Fruit fly (Drosophila melanogaster) whole organism, wandering third instar larva: Measurements from ENCODE around the gene ebd2.

ENCODE experiments used
- CG32264 ChIP-seq: fragments of 200-800 bp; sonication (Bioruptor generic); optimal IDR thresholded peaks from 2 replicates; lab custom pipeline; 2016; ENCODE audit warnings: missing biosample characterization, missing genetic modification characterization
- CrebA ChIP-seq: fragments of 200-800 bp; sonication (Bioruptor generic); optimal IDR thresholded peaks from 2 replicates; lab custom pipeline; 2016; ENCODE audit warnings: missing biosample characterization, mild to moderate bottlenecking, missing genetic modification characterization, borderline replicate concordance
- Dfd ChIP-seq: fragments of >200 bp; optimal IDR thresholded peaks from 2 replicates; lab custom pipeline; 2017; ENCODE audit warnings: missing biosample characterization, missing genetic modification characterization
- Dif ChIP-seq: fragments of 200-275, 200-300 bp; sonication (Bioruptor generic); optimal IDR thresholded peaks from 2 replicates; lab custom pipeline; 2018; ENCODE audit warnings: missing biosample characterization, missing genetic modification characterization; ENCODE audit not compliant: partially characterized antibody
- Hnf4 ChIP-seq: fragments of 200-800 bp; sonication (Bioruptor generic); optimal IDR thresholded peaks from 2 replicates; lab custom pipeline; 2016; ENCODE audit warnings: missing biosample characterization, mild to moderate bottlenecking, missing genetic modification characterization
- Hr78 ChIP-seq: fragments of >200 bp; optimal IDR thresholded peaks from 2 replicates; lab custom pipeline; 2017; ENCODE audit warnings: missing biosample characterization, missing genetic modification characterization
- Hr83 ChIP-seq: fragments of 200-300 bp; sonication (Bioruptor generic); optimal IDR thresholded peaks from 2 replicates; lab custom pipeline; 2016; ENCODE audit warnings: missing biosample characterization, mild to moderate bottlenecking, missing genetic modification characterization, moderate library complexity; ENCODE audit not compliant: poor library complexity, severe bottlenecking
- Jra ChIP-seq: sonication (Bioruptor generic); optimal IDR thresholded peaks from 2 replicates; lab custom pipeline; 2016; ENCODE audit warnings: missing biosample characterization, missing genetic modification characterization
- Mio ChIP-seq: sonication (Bioruptor generic); optimal IDR thresholded peaks from 2 replicates; lab custom pipeline; 2016; ENCODE audit warnings: missing biosample characterization, missing genetic modification characterization
- Myc ChIP-seq: fragments of >200 bp; optimal IDR thresholded peaks from 2 replicates; lab custom pipeline; 2017
- N ChIP-seq: fragments of >200 bp; optimal IDR thresholded peaks from 2 replicates; lab custom pipeline; 2018; ENCODE audit warnings: missing biosample characterization, missing external identifiers, missing genetic modification characterization
- OdsH ChIP-seq: fragments of 200-800 bp; sonication (Bioruptor generic); optimal IDR thresholded peaks from 2 replicates; lab custom pipeline; 2016; ENCODE audit warnings: missing biosample characterization, mild to moderate bottlenecking, missing genetic modification characterization
- Rel ChIP-seq, 2 experiments: fragments of 200-800 bp; sonication (Bioruptor generic) in 1 of 2; optimal IDR thresholded peaks; 2 replicates in 1 of 2; 3 replicates in 1 of 2; lab custom pipeline; 2016 to 2019; ENCODE audit warnings: mild to moderate bottlenecking in 2 of 2, missing biosample characterization in 2 of 2, missing genetic modification characterization in 2 of 2, moderate library complexity in 1 of 2
- Sp1 ChIP-seq: fragments of 200-800 bp; sonication (Bioruptor generic); optimal IDR thresholded peaks from 3 replicates; lab custom pipeline; 2019; ENCODE audit warnings: missing biosample characterization, mild to moderate bottlenecking, missing genetic modification characterization, moderate library complexity
- Vsx2 ChIP-seq: fragments of 200-300, 225-300 bp; sonication (Bioruptor generic); optimal IDR thresholded peaks from 2 replicates; lab custom pipeline; 2018; ENCODE audit warnings: missing biosample characterization, missing genetic modification characterization; ENCODE audit not compliant: partially characterized antibody
- br ChIP-seq: fragments of 200-800 bp; sonication (Bioruptor generic); optimal IDR thresholded peaks from 2 replicates; lab custom pipeline; 2016; ENCODE audit warnings: missing biosample characterization, missing genetic modification characterization
- dl ChIP-seq, 2 experiments: fragments of 175-275, 200-275 bp in 1 of 2; fragments of 200-275 bp in 1 of 2; sonication (Bioruptor generic); optimal IDR thresholded peaks; lab custom pipeline; 2018; ENCODE audit warnings: mild to moderate bottlenecking in 2 of 2, missing biosample characterization in 2 of 2, missing genetic modification characterization in 2 of 2, moderate library complexity in 2 of 2; ENCODE audit not compliant: partially characterized antibody in 2 of 2, insufficient read depth in 1 of 2
- dmrt93B ChIP-seq: fragments of 200-800 bp; sonication (Bioruptor generic); optimal IDR thresholded peaks from 2 replicates; lab custom pipeline; 2018; ENCODE audit warnings: missing biosample characterization, mild to moderate bottlenecking, missing genetic modification characterization
- dsf ChIP-seq: sonication (Bioruptor generic); optimal IDR thresholded peaks from 2 replicates; lab custom pipeline; 2016; ENCODE audit warnings: missing biosample characterization, missing genetic modification characterization, borderline replicate concordance
- ey ChIP-seq: fragments of 200-800 bp; sonication (Bioruptor generic); optimal IDR thresholded peaks from 2 replicates; lab custom pipeline; 2016; ENCODE audit warnings: missing biosample characterization, missing genetic modification characterization
- foxo ChIP-seq, 2 experiments: fragments of 200-800 bp; sonication (Bioruptor generic); optimal IDR thresholded peaks; 2 replicates in 1 of 2; 3 replicates in 1 of 2; lab custom pipeline; 2016 to 2017; ENCODE audit warnings: missing biosample characterization in 2 of 2, missing genetic modification characterization in 2 of 2
- fru ChIP-seq: fragments of 200-800 bp; sonication (Bioruptor generic); optimal IDR thresholded peaks from 3 replicates; lab custom pipeline; 2016; ENCODE audit warnings: missing biosample characterization, mild to moderate bottlenecking, missing genetic modification characterization
- h ChIP-seq: fragments of 200-800 bp; sonication (Bioruptor generic); optimal IDR thresholded peaks from 3 replicates; lab custom pipeline; 2016; ENCODE audit warnings: missing biosample characterization, mild to moderate bottlenecking, missing genetic modification characterization
- lola ChIP-seq: fragments of >200 bp; optimal IDR thresholded peaks from 2 replicates; lab custom pipeline; 2017; ENCODE audit warnings: missing biosample characterization, missing genetic modification characterization
- pan ChIP-seq: fragments of >200 bp; optimal IDR thresholded peaks from 2 replicates; lab custom pipeline; 2017
- psq ChIP-seq: fragments of 200-800 bp; sonication (Bioruptor generic); optimal IDR thresholded peaks from 3 replicates; lab custom pipeline; 2017; ENCODE audit warnings: missing biosample characterization, mild to moderate bottlenecking, missing genetic modification characterization, moderate library complexity
- rgr ChIP-seq: fragments of 200-800 bp; sonication (Bioruptor generic); optimal IDR thresholded peaks from 3 replicates; lab custom pipeline; 2016; ENCODE audit warnings: missing biosample characterization, mild to moderate bottlenecking, missing genetic modification characterization
- sv ChIP-seq: fragments of 200-800 bp; sonication (Bioruptor generic); optimal IDR thresholded peaks from 3 replicates; lab custom pipeline; 2016; ENCODE audit warnings: missing biosample characterization, missing genetic modification characterization
- usp ChIP-seq: fragments of >200 bp; optimal IDR thresholded peaks from 2 replicates; lab custom pipeline; 2017; ENCODE audit warnings: missing biosample characterization, missing genetic modification characterization
- woc ChIP-seq: sonication (Bioruptor generic); optimal IDR thresholded peaks from 2 replicates; lab custom pipeline; 2016; ENCODE audit warnings: missing biosample characterization, mild to moderate bottlenecking, missing genetic modification characterization

Gene ebd2

dm6 chr3L:21359879-21360278 lies 10.8 kb upstream of the ebd2 start, which contains the start of gene CG32440:
Gene CG32440, plus strand, starts transcription at chr3L:21360179.
- TF ChIP-seq Myc (lab: Kevin White, UChicago), result peak; percentile 29
- no peak for TF ChIP-seq ey (GFP tag; lab: Kevin White, UChicago)
- TF ChIP-seq Hr83 (GFP tag; lab: Kevin White, UChicago), result no peak
- TF ChIP-seq N (GFP tag; lab: Kevin White, UChicago), result peak; percentile 1
- no peak for TF ChIP-seq fru (GFP tag; lab: Kevin White, UChicago)
- no peak for TF ChIP-seq rgr (GFP tag; lab: Kevin White, UChicago)
- TF ChIP-seq Vsx2 (GFP tag; lab: Kevin White, UChicago), result no peak
- TF ChIP-seq OdsH, result no peak
- TF ChIP-seq CG32264 (GFP tag; lab: Kevin White, UChicago), result no peak

- TF ChIP-seq Jra (GFP tag; lab: Kevin White, UChicago) (no peak), h (GFP tag; lab: Kevin White, UChicago) (no peak), Hr83 (GFP tag; lab: Kevin White, UChicago) (no peak), Myc (lab: Kevin White, UChicago) (no peak), foxo (GFP tag; optimal IDR thresholded peaks at IDR 0.05; lab: Kevin White, UChicago) (no peak), lola (GFP tag; lab: Kevin White, UChicago) (no peak), dsf (GFP tag; lab: Kevin White, UChicago) (no peak), Dfd (no peak), CG32264 (GFP tag; lab: Kevin White, UChicago) (no peak), pan (no peak), Rel (GFP tag; optimal IDR thresholded peaks at IDR 0.05; lab: Kevin White, UChicago) (no peak), Rel (tag; optimal IDR thresholded peaks at IDR 0.05; lab: Kevin White, UChicago) (no peak), dl (GFP tag; optimal IDR thresholded peaks at IDR 0.05; lab: Kevin White, UChicago; ENCODE audit: insufficient read depth in 1 of 2, partially characterized antibody in 2 of 2) (no peak), Hr78 (GFP tag; lab: Kevin White, UChicago) (no peak), br (GFP tag; lab: Kevin White, UChicago) (no peak), fru (GFP tag; lab: Kevin White, UChicago) (no peak), usp (GFP tag; lab: Kevin White, UChicago) (no peak), Mio (GFP tag; lab: Kevin White, UChicago) (no peak)
- TF ChIP-seq, all 38 proteins: peak for 0
These were observed 8.3 kb upstream of the ebd2 start, which contains the start of gene CG32437 for dm6 chr3L:21357383-21357782. Gene CG32437, plus strand, starts transcription at chr3L:21357683.

- TF ChIP-seq Sp1 (GFP tag; lab: Kevin White, UChicago) (no peak), pan (no peak), CrebA (GFP tag; lab: Kevin White, UChicago) (no peak), Hr83 (GFP tag; lab: Kevin White, UChicago) (no peak), dmrt93B (GFP tag; lab: Kevin White, UChicago) (no peak), ey (GFP tag; lab: Kevin White, UChicago) (no peak), Vsx2 (GFP tag; lab: Kevin White, UChicago) (no peak), Hnf4 (GFP tag; lab: Kevin White, UChicago) (no peak), Dif (no peak)
These were observed 7.3 kb upstream of the ebd2 start, which contains the start of gene CG12971 for dm6 chr3L:21356395-21356794. Gene CG12971, minus strand, starts transcription at chr3L:21356495.

- peak; percentile 31 for TF ChIP-seq woc (GFP tag; lab: Kevin White, UChicago)
- peak; percentile 22 for TF ChIP-seq ey (GFP tag; lab: Kevin White, UChicago)
- peak; percentile 43 for TF ChIP-seq rgr (GFP tag; lab: Kevin White, UChicago)
- no peak for TF ChIP-seq Mio (GFP tag; lab: Kevin White, UChicago)
- peak; percentile 3 for TF ChIP-seq dmrt93B (GFP tag; lab: Kevin White, UChicago)
- TF ChIP-seq foxo (GFP tag; optimal IDR thresholded peaks at IDR 0.05; lab: Kevin White, UChicago), result peak in 1 of 2 experiments; percentile 59
- TF ChIP-seq OdsH, result no peak
- peak; percentile 40 for TF ChIP-seq CG32264 (GFP tag; lab: Kevin White, UChicago)
- peak; percentile 38 for TF ChIP-seq sv (GFP tag; lab: Kevin White, UChicago)
- no peak for TF ChIP-seq h (GFP tag; lab: Kevin White, UChicago)
- peak; percentile 28 for TF ChIP-seq psq (GFP tag; lab: Kevin White, UChicago)
- TF ChIP-seq br (GFP tag; lab: Kevin White, UChicago), result peak; percentile 26
- peak; percentile 64 for TF ChIP-seq fru (GFP tag; lab: Kevin White, UChicago)
These were observed 1.8 kb downstream of the ebd2 start for dm6 chr3L:21347197-21347831.
